Worm (Caenorhabditis elegans): ENCODE measurements around the gene ceh-93.

DNA sequence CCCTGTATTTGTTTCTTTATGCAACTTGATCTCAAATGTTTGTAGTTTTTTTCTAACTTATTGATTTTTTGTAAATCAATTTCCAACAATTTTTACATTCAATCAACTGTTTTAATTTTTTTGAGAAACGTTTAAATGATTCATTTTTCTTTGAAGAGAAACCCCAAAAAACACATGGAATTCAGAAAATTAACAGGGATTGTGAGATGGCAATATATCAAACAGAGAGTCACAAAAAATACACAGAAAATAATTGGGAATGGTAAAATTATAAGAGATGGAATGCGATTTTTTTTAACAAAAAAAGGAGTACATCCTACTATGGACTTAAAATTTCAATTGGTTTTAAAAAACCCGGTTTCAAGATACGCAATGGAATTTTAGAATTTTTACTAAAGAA lies 54.1 kb downstream of the ceh-93 start:
- TF ChIP-seq him-1 (tag; optimal IDR thresholded peaks at IDR 0.05) (no peak), W03F9.2 (tag; optimal IDR thresholded peaks at IDR 0.05) (no peak)

Measured in whole organism, L4/young adult.